Fruit fly (Drosophila melanogaster) whole organism, wandering third instar larva: ENCODE data around the gene CG11584.

Experiments used
- Abd-B ChIP-seq: fragments of >200 bp; optimal IDR thresholded peaks from 2 replicates; lab custom pipeline; 2017; ENCODE audit warnings: missing biosample characterization, missing genetic modification characterization
- CG32264 ChIP-seq: fragments of 200-800 bp; sonication (Bioruptor generic); optimal IDR thresholded peaks from 2 replicates; lab custom pipeline; 2016; ENCODE audit warnings: missing biosample characterization, missing genetic modification characterization
- CG9705 ChIP-seq: fragments of 200-800 bp; sonication (Bioruptor generic); optimal IDR thresholded peaks from 2 replicates; lab custom pipeline; 2018; ENCODE audit warnings: missing biosample characterization, mild to moderate bottlenecking, missing genetic modification characterization
- CrebA ChIP-seq: fragments of 200-800 bp; sonication (Bioruptor generic); optimal IDR thresholded peaks from 2 replicates; lab custom pipeline; 2016; ENCODE audit warnings: missing biosample characterization, mild to moderate bottlenecking, missing genetic modification characterization, borderline replicate concordance
- Dif ChIP-seq: fragments of 200-275, 200-300 bp; sonication (Bioruptor generic); optimal IDR thresholded peaks from 2 replicates; lab custom pipeline; 2018; ENCODE audit warnings: missing biosample characterization, missing genetic modification characterization; ENCODE audit not compliant: partially characterized antibody
- GATAd ChIP-seq: sonication (Bioruptor generic); optimal IDR thresholded peaks from 2 replicates; lab custom pipeline; 2016; ENCODE audit warnings: missing biosample characterization, missing genetic modification characterization
- HLH106 ChIP-seq: fragments of 200-800 bp; optimal IDR thresholded peaks from 3 replicates; lab custom pipeline; 2019; ENCODE audit warnings: missing biosample characterization, mild to moderate bottlenecking, missing genetic modification characterization, moderate library complexity
- Hnf4 ChIP-seq: fragments of 200-800 bp; sonication (Bioruptor generic); optimal IDR thresholded peaks from 2 replicates; lab custom pipeline; 2016; ENCODE audit warnings: missing biosample characterization, mild to moderate bottlenecking, missing genetic modification characterization
- Hr78 ChIP-seq: fragments of >200 bp; optimal IDR thresholded peaks from 2 replicates; lab custom pipeline; 2017; ENCODE audit warnings: missing biosample characterization, missing genetic modification characterization
- Hr83 ChIP-seq: fragments of 200-300 bp; sonication (Bioruptor generic); optimal IDR thresholded peaks from 2 replicates; lab custom pipeline; 2016; ENCODE audit warnings: missing biosample characterization, mild to moderate bottlenecking, missing genetic modification characterization, moderate library complexity; ENCODE audit not compliant: poor library complexity, severe bottlenecking
- Jra ChIP-seq: sonication (Bioruptor generic); optimal IDR thresholded peaks from 2 replicates; lab custom pipeline; 2016; ENCODE audit warnings: missing biosample characterization, missing genetic modification characterization
- Mio ChIP-seq: sonication (Bioruptor generic); optimal IDR thresholded peaks from 2 replicates; lab custom pipeline; 2016; ENCODE audit warnings: missing biosample characterization, missing genetic modification characterization
- N ChIP-seq: fragments of >200 bp; optimal IDR thresholded peaks from 2 replicates; lab custom pipeline; 2018; ENCODE audit warnings: missing biosample characterization, missing external identifiers, missing genetic modification characterization
- OdsH ChIP-seq: fragments of 200-800 bp; sonication (Bioruptor generic); optimal IDR thresholded peaks from 2 replicates; lab custom pipeline; 2016; ENCODE audit warnings: missing biosample characterization, mild to moderate bottlenecking, missing genetic modification characterization
- Rel ChIP-seq, 2 experiments: fragments of 200-800 bp; sonication (Bioruptor generic) in 1 of 2; optimal IDR thresholded peaks; 2 replicates in 1 of 2; 3 replicates in 1 of 2; lab custom pipeline; 2016 to 2019; ENCODE audit warnings: mild to moderate bottlenecking in 2 of 2, missing biosample characterization in 2 of 2, missing genetic modification characterization in 2 of 2, moderate library complexity in 1 of 2
- Sp1 ChIP-seq: fragments of 200-800 bp; sonication (Bioruptor generic); optimal IDR thresholded peaks from 3 replicates; lab custom pipeline; 2019; ENCODE audit warnings: missing biosample characterization, mild to moderate bottlenecking, missing genetic modification characterization, moderate library complexity
- Vsx2 ChIP-seq: fragments of 200-300, 225-300 bp; sonication (Bioruptor generic); optimal IDR thresholded peaks from 2 replicates; lab custom pipeline; 2018; ENCODE audit warnings: missing biosample characterization, missing genetic modification characterization; ENCODE audit not compliant: partially characterized antibody
- br ChIP-seq: fragments of 200-800 bp; sonication (Bioruptor generic); optimal IDR thresholded peaks from 2 replicates; lab custom pipeline; 2016; ENCODE audit warnings: missing biosample characterization, missing genetic modification characterization
- brk ChIP-seq: fragments of 200-800 bp; sonication (Bioruptor generic); optimal IDR thresholded peaks from 2 replicates; lab custom pipeline; 2016; ENCODE audit warnings: missing biosample characterization, mild to moderate bottlenecking, missing genetic modification characterization
- foxo ChIP-seq, 2 experiments: fragments of 200-800 bp; sonication (Bioruptor generic); optimal IDR thresholded peaks; 2 replicates in 1 of 2; 3 replicates in 1 of 2; lab custom pipeline; 2016 to 2017; ENCODE audit warnings: missing biosample characterization in 2 of 2, missing genetic modification characterization in 2 of 2
- fru ChIP-seq: fragments of 200-800 bp; sonication (Bioruptor generic); optimal IDR thresholded peaks from 3 replicates; lab custom pipeline; 2016; ENCODE audit warnings: missing biosample characterization, mild to moderate bottlenecking, missing genetic modification characterization
- h ChIP-seq: fragments of 200-800 bp; sonication (Bioruptor generic); optimal IDR thresholded peaks from 3 replicates; lab custom pipeline; 2016; ENCODE audit warnings: missing biosample characterization, mild to moderate bottlenecking, missing genetic modification characterization
- jim ChIP-seq: fragments of 175-275, 200-325 bp; sonication (Bioruptor generic); optimal IDR thresholded peaks from 2 replicates; lab custom pipeline; 2016; ENCODE audit warnings: missing biosample characterization, mild to moderate bottlenecking, missing genetic modification characterization
- lola ChIP-seq: fragments of >200 bp; optimal IDR thresholded peaks from 2 replicates; lab custom pipeline; 2017; ENCODE audit warnings: missing biosample characterization, missing genetic modification characterization
- pan ChIP-seq: fragments of >200 bp; optimal IDR thresholded peaks from 2 replicates; lab custom pipeline; 2017
- psq ChIP-seq: fragments of 200-800 bp; sonication (Bioruptor generic); optimal IDR thresholded peaks from 3 replicates; lab custom pipeline; 2017; ENCODE audit warnings: missing biosample characterization, mild to moderate bottlenecking, missing genetic modification characterization, moderate library complexity
- sage ChIP-seq: fragments of 200-800 bp; sonication (Bioruptor generic); optimal IDR thresholded peaks from 2 replicates; lab custom pipeline; 2016; ENCODE audit warnings: missing biosample characterization, mild to moderate bottlenecking, missing genetic modification characterization
- sv ChIP-seq: fragments of 200-800 bp; sonication (Bioruptor generic); optimal IDR thresholded peaks from 3 replicates; lab custom pipeline; 2016; ENCODE audit warnings: missing biosample characterization, missing genetic modification characterization
- tai ChIP-seq: sonication (Bioruptor generic); optimal IDR thresholded peaks from 2 replicates; lab custom pipeline; 2016; ENCODE audit warnings: missing biosample characterization, missing genetic modification characterization
- usp ChIP-seq: fragments of >200 bp; optimal IDR thresholded peaks from 2 replicates; lab custom pipeline; 2017; ENCODE audit warnings: missing biosample characterization, missing genetic modification characterization
- woc ChIP-seq: sonication (Bioruptor generic); optimal IDR thresholded peaks from 2 replicates; lab custom pipeline; 2016; ENCODE audit warnings: missing biosample characterization, mild to moderate bottlenecking, missing genetic modification characterization

The CG11584 gene

dm6 chrX:14174456-14174855, 6.4 kb upstream of the CG11584 start, which contains the start of gene CG1368:
CG1368 (plus strand) TSS chrX:14174756.
- TF ChIP-seq N (no peak), Hnf4 (GFP tag; lab: Kevin White, UChicago) (no peak), Abd-B (GFP tag; lab: Kevin White, UChicago) (no peak), CG9705 (GFP tag; lab: Kevin White, UChicago) (no peak), CG32264 (GFP tag; lab: Kevin White, UChicago) (no peak), sage (GFP tag; lab: Kevin White, UChicago) (no peak), Dif (no peak), Rel (GFP tag; optimal IDR thresholded peaks at IDR 0.05; lab: Kevin White, UChicago) (no peak), Rel (tag; optimal IDR thresholded peaks at IDR 0.05; lab: Kevin White, UChicago) (no peak), br (no peak), sv (GFP tag; lab: Kevin White, UChicago) (no peak), foxo (GFP tag; optimal IDR thresholded peaks at IDR 0.05; lab: Kevin White, UChicago) (no peak), HLH106 (tag; lab: Kevin White, UChicago) (no peak), woc (GFP tag; lab: Kevin White, UChicago) (no peak), Vsx2 (GFP tag; lab: Kevin White, UChicago) (no peak), usp (GFP tag; lab: Kevin White, UChicago) (no peak), jim (GFP tag; lab: Kevin White, UChicago) (no peak)

dm6 chrX:14175663-14176062, 5.2 kb upstream of the CG11584 start:
- TF ChIP-seq Sp1 (no peak), tai (GFP tag; lab: Kevin White, UChicago) (no peak), pan (lab: Kevin White, UChicago) (no peak), h (GFP tag; lab: Kevin White, UChicago) (no peak), Vsx2 (GFP tag; lab: Kevin White, UChicago) (no peak), Hr83 (no peak), Rel (GFP tag; optimal IDR thresholded peaks at IDR 0.05; lab: Kevin White, UChicago) (no peak), Rel (tag; optimal IDR thresholded peaks at IDR 0.05; lab: Kevin White, UChicago) (no peak), CrebA (GFP tag; lab: Kevin White, UChicago) (no peak), fru (GFP tag; lab: Kevin White, UChicago) (no peak), woc (GFP tag; lab: Kevin White, UChicago) (no peak), brk (GFP tag; lab: Kevin White, UChicago) (no peak), sv (GFP tag; lab: Kevin White, UChicago) (no peak), CG9705 (GFP tag; lab: Kevin White, UChicago) (no peak), GATAd (GFP tag; lab: Kevin White, UChicago) (no peak), HLH106 (tag; lab: Kevin White, UChicago) (no peak), OdsH (GFP tag; lab: Kevin White, UChicago) (no peak)

dm6 chrX:14176623-14177022, 4.2 kb upstream of the CG11584 start, which contains the start of gene CG11581:
CG11581 (plus strand) TSS chrX:14176923.
- TF ChIP-seq Jra (GFP tag; lab: Kevin White, UChicago) (no peak), CG9705 (GFP tag; lab: Kevin White, UChicago) (no peak), pan (lab: Kevin White, UChicago) (no peak), HLH106 (tag; lab: Kevin White, UChicago) (no peak), Dif (no peak), usp (GFP tag; lab: Kevin White, UChicago) (no peak), tai (GFP tag; lab: Kevin White, UChicago) (no peak), Hnf4 (GFP tag; lab: Kevin White, UChicago) (no peak), fru (GFP tag; lab: Kevin White, UChicago) (no peak), Hr78 (GFP tag; lab: Kevin White, UChicago) (no peak), N (no peak), br (no peak), psq (GFP tag; lab: Kevin White, UChicago) (no peak), Hr83 (no peak), h (GFP tag; lab: Kevin White, UChicago) (no peak), CG32264 (GFP tag; lab: Kevin White, UChicago) (no peak), lola (no peak), Mio (GFP tag; lab: Kevin White, UChicago) (no peak)

dm6 chrX:14184062-14184611, 3.3 kb downstream of the CG11584 start, which contains the start of gene CG32603:
CG32603 (plus strand) TSS chrX:14184561.
- TF ChIP-seq pan (lab: Kevin White, UChicago) (no peak), Sp1 (no peak), woc (GFP tag; lab: Kevin White, UChicago) (no peak), Hr83 (no peak), h (GFP tag; lab: Kevin White, UChicago) (no peak), CG32264 (GFP tag; lab: Kevin White, UChicago) (no peak), foxo (GFP tag; optimal IDR thresholded peaks at IDR 0.05; lab: Kevin White, UChicago) (no peak), Hnf4 (GFP tag; lab: Kevin White, UChicago) (no peak), GATAd (GFP tag; lab: Kevin White, UChicago) (no peak)
